Fruit fly (Drosophila melanogaster): ENCODE measurements around the gene Whamy.
A peak's percentile ranks its signal among the peaks of the same experiment; 100 is the strongest.

Gene Whamy

DNA sequence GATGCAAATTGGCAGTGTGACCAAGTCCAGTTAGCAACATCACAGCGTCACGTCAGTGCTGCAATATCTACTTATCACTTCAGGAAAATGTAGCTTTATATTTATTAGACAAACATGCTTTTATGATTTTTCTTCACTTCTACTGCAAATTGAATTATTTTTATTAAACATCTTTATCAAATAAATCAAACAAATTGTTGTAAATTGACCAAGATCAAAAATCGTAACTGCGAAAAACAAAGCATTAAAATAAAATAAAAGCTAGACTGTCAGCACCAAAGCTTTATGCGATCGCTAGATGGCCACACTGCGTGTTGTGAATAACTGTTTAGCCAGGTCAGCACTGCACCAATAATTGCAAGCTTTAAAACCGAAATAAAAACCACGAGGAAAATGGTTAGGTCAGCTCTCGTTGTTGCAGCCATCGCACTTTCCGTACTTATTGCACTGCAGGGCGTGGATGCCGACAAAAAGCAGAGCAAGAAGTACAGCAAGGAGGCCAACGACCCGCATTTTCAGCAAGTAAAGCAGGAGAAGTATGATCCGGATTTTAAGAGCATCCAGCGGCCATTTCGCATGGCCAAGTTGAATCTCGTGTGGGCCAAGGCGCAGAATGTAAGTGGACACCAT lies 17.1 kb upstream of the Whamy start, which contains the start of the genes CG12945 and CG8507:
Gene CG12945 (minus strand): TSS at position 45 of the 630 bp plus-strand sequence.
Gene CG8507 (plus strand): TSS at position 307 of the 630 bp plus-strand sequence.
- TF ChIP-seq dsf (GFP tag; optimal IDR thresholded peaks at IDR 0.05; ENCODE audit: borderline replicate concordance) = no peak
- no peak for TF ChIP-seq N (GFP tag; optimal IDR thresholded peaks at IDR 0.05)
- no peak for TF ChIP-seq rgr (GFP tag; optimal IDR thresholded peaks at IDR 0.05)
- TF ChIP-seq tai (GFP tag; optimal IDR thresholded peaks at IDR 0.05) = no peak
- TF ChIP-seq CrebA (GFP tag; optimal IDR thresholded peaks at IDR 0.05; ENCODE audit: borderline replicate concordance) = no peak
- TF ChIP-seq Hr78 (GFP tag; optimal IDR thresholded peaks at IDR 0.05) = no peak
- peak; percentile 46 for TF ChIP-seq ey (GFP tag; optimal IDR thresholded peaks at IDR 0.05)
- no peak for TF ChIP-seq pan (optimal IDR thresholded peaks at IDR 0.05)
- TF ChIP-seq sv (GFP tag; optimal IDR thresholded peaks at IDR 0.05) = peak; percentile 43
- TF ChIP-seq Rel (GFP tag; optimal IDR thresholded peaks at IDR 0.05) = no peak
- peak; percentile 94 for TF ChIP-seq Rel (tag; optimal IDR thresholded peaks at IDR 0.05)
- TF ChIP-seq Hr83 (GFP tag; optimal IDR thresholded peaks at IDR 0.05; ENCODE audit: poor library complexity, severe bottlenecking) = no peak
- no peak for TF ChIP-seq Hnf4 (GFP tag; optimal IDR thresholded peaks at IDR 0.05)
- TF ChIP-seq usp (GFP tag; optimal IDR thresholded peaks at IDR 0.05) = no peak
- peak in 1 of 2 experiments; percentile 68 for TF ChIP-seq foxo (GFP tag; optimal IDR thresholded peaks at IDR 0.05)
- TF ChIP-seq lola (GFP tag; optimal IDR thresholded peaks at IDR 0.05) = no peak
- no peak for TF ChIP-seq fru (GFP tag; optimal IDR thresholded peaks at IDR 0.05)
- TF ChIP-seq GATAd (GFP tag; optimal IDR thresholded peaks at IDR 0.05) = no peak
- TF ChIP-seq h (GFP tag; optimal IDR thresholded peaks at IDR 0.05) = peak; percentile 65
- TF ChIP-seq jim (GFP tag; optimal IDR thresholded peaks at IDR 0.05) = no peak
- peak; percentile 23 for TF ChIP-seq OdsH (GFP tag; optimal IDR thresholded peaks at IDR 0.05)
- TF ChIP-seq Myc (optimal IDR thresholded peaks at IDR 0.05) = peak; percentile 92
- TF ChIP-seq dmrt93B (GFP tag; optimal IDR thresholded peaks at IDR 0.05) = no peak
- TF ChIP-seq dl (GFP tag; optimal IDR thresholded peaks at IDR 0.05; ENCODE audit: insufficient read depth in 1 of 2, partially characterized antibody in 2 of 2) = no peak
- peak; percentile 37 for TF ChIP-seq Jra (GFP tag; optimal IDR thresholded peaks at IDR 0.05)
- peak; percentile 32 for TF ChIP-seq br (GFP tag; optimal IDR thresholded peaks at IDR 0.05)
- no peak for TF ChIP-seq Dif (GFP tag; optimal IDR thresholded peaks at IDR 0.05; ENCODE audit: partially characterized antibody)
- TF ChIP-seq Dfd (GFP tag; optimal IDR thresholded peaks at IDR 0.05) = no peak
- peak; percentile 76 for TF ChIP-seq HLH106 (tag; optimal IDR thresholded peaks at IDR 0.05)
- TF ChIP-seq brk (GFP tag; optimal IDR thresholded peaks at IDR 0.05) = no peak
- peak; percentile 52 for TF ChIP-seq CG9705 (GFP tag; optimal IDR thresholded peaks at IDR 0.05)
- no peak for TF ChIP-seq sage (GFP tag; optimal IDR thresholded peaks at IDR 0.05)
- no peak for TF ChIP-seq Vsx2 (GFP tag; optimal IDR thresholded peaks at IDR 0.05; ENCODE audit: partially characterized antibody)
- peak; percentile 91 for TF ChIP-seq woc (GFP tag; optimal IDR thresholded peaks at IDR 0.05)
- no peak for TF ChIP-seq CG32264 (GFP tag; optimal IDR thresholded peaks at IDR 0.05)
- peak; percentile 68 for TF ChIP-seq Sp1 (GFP tag; optimal IDR thresholded peaks at IDR 0.05)
- no peak for TF ChIP-seq Mio (GFP tag; optimal IDR thresholded peaks at IDR 0.05)
- TF ChIP-seq Abd-B (GFP tag; optimal IDR thresholded peaks at IDR 0.05) = no peak
- TF ChIP-seq psq (GFP tag; optimal IDR thresholded peaks at IDR 0.05) = peak; percentile 48

DNA sequence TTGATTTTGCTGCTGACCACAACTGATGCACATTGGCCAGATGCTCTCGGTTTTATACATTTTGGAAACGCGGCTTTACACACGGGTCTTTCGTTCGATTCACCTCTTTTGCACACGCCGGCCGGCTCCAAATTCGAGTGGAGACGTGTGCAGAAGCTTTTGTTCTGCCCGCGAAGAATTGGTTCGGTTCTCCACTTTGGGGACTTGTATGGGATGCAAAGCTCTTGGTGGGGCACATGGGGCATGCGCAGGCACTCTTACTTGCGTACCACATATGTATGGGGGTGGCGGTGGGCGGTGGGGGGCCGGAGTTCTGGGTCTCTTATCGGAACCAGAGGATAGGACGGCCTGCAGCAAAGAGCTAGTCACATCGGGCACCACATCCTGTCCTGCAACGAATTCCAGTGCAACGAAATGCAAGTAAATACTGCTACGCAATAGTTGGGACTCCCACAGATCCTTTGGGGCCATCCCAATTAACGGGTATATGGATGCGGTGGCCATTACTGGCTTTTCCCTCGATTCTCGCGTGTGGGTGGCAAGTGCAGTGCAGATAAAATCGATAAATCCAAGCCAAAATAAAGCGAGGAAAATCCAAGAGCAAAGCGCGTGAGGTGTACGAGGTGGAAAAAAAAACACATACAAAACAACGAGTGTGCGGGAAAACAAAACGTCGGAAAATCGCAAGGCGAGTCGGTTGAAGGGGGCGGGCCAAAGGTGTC lies 10.3 kb upstream of the Whamy start, which contains the start of the genes MtnA and CG8500:
Gene MtnA (minus strand): TSS at position 30 of the 722 bp plus-strand sequence.
Gene CG8500 (plus strand): TSS at position 313 of the 722 bp plus-strand sequence.
- peak; percentile 97 to 99 for TF ChIP-seq dl (GFP tag; optimal IDR thresholded peaks at IDR 0.05; ENCODE audit: insufficient read depth in 1 of 2, partially characterized antibody in 2 of 2)
- no peak for TF ChIP-seq lola (GFP tag; optimal IDR thresholded peaks at IDR 0.05)
- no peak for TF ChIP-seq Rel (GFP tag; optimal IDR thresholded peaks at IDR 0.05)
- TF ChIP-seq Rel (tag; optimal IDR thresholded peaks at IDR 0.05) = peak; percentile 54
- peak in 1 of 2 experiments; percentile 8 for TF ChIP-seq foxo (GFP tag; optimal IDR thresholded peaks at IDR 0.05)
- TF ChIP-seq brk (GFP tag; optimal IDR thresholded peaks at IDR 0.05) = no peak
- no peak for TF ChIP-seq tai (GFP tag; optimal IDR thresholded peaks at IDR 0.05)
- TF ChIP-seq dmrt93B (GFP tag; optimal IDR thresholded peaks at IDR 0.05) = no peak
- peak; percentile 100 for TF ChIP-seq Dif (GFP tag; optimal IDR thresholded peaks at IDR 0.05; ENCODE audit: partially characterized antibody)
- no peak for TF ChIP-seq HLH106 (tag; optimal IDR thresholded peaks at IDR 0.05)
- no peak for TF ChIP-seq GATAd (GFP tag; optimal IDR thresholded peaks at IDR 0.05)
- TF ChIP-seq h (GFP tag; optimal IDR thresholded peaks at IDR 0.05) = peak; percentile 17
- peak; percentile 48 for TF ChIP-seq rgr (GFP tag; optimal IDR thresholded peaks at IDR 0.05)
- peak; percentile 100 for TF ChIP-seq Vsx2 (GFP tag; optimal IDR thresholded peaks at IDR 0.05; ENCODE audit: partially characterized antibody)
- TF ChIP-seq N (GFP tag; optimal IDR thresholded peaks at IDR 0.05) = no peak
- TF ChIP-seq Myc (optimal IDR thresholded peaks at IDR 0.05) = peak; percentile 8
- no peak for TF ChIP-seq Mio (GFP tag; optimal IDR thresholded peaks at IDR 0.05)

All from whole organism, wandering third instar larva.